Fruit fly (Drosophila melanogaster): ENCODE data around the gene CG9213.

CG9213 gene

DNA sequence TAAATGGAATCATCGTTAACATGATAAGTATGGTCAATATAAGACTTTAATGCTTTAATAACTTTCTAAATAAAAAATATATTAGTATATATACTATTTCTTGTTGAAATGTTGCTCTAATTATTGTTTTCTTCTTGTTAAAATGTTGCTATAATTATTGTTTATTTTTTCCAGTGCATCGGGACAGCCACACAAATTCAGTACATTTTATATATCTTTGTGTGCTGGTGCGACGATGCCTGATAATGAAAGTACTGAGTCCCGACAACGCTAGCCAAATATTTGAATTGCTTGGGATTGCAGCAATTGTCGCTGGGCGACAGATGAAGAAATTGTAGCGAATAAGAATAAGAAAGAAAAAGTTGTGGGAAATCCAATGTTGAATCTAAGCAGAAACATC is 45.1 kb downstream of the CG9213 start (continued):
- TF ChIP-seq CG18619 (GFP tag; optimal IDR thresholded peaks at IDR 0.05) = no peak
- peak; percentile 9 for TF ChIP-seq dmrt99B (tag; optimal IDR thresholded peaks at IDR 0.05)
- no peak for TF ChIP-seq ATbp (GFP tag; optimal IDR thresholded peaks at IDR 0.05)
- no peak for TF ChIP-seq zen2 (GFP tag; IDR thresholded peaks at IDR 0.05; ENCODE audit: partially characterized antibody)
- no peak for TF ChIP-seq Jarid2 (GFP tag; optimal IDR thresholded peaks at IDR 0.05)
- TF ChIP-seq CG30431 (GFP tag; optimal IDR thresholded peaks at IDR 0.05) = no peak
- no peak for TF ChIP-seq her (GFP tag; optimal IDR thresholded peaks at IDR 0.05)
- TF ChIP-seq C15 (GFP tag; IDR thresholded peaks at IDR 0.05) = no peak
- TF ChIP-seq fru (optimal IDR thresholded peaks at IDR 0.05) = no peak
- no peak for TF ChIP-seq CG10267 (tag; optimal IDR thresholded peaks at IDR 0.05)
- peak; percentile 28 for TF ChIP-seq CG2678 (tag; optimal IDR thresholded peaks at IDR 0.05)
- no peak for TF ChIP-seq CG2889 (GFP tag; IDR thresholded peaks at IDR 0.05)
- TF ChIP-seq Stat92E (GFP tag; optimal IDR thresholded peaks at IDR 0.05) = no peak
- TF ChIP-seq grau (tag; optimal IDR thresholded peaks at IDR 0.05) = peak; percentile 17
- no peak for TF ChIP-seq so (GFP tag; IDR thresholded peaks at IDR 0.05)
- no peak for TF ChIP-seq CG6791 (GFP tag; IDR thresholded peaks at IDR 0.05; ENCODE audit: partially characterized antibody)
- peak; percentile 33 for TF ChIP-seq Sox102F (GFP tag; optimal IDR thresholded peaks at IDR 0.05)
- TF ChIP-seq hbn (GFP tag; IDR thresholded peaks at IDR 0.05; ENCODE audit: partially characterized antibody) = no peak
- TF ChIP-seq unpg (GFP tag; optimal IDR thresholded peaks at IDR 0.05) = peak; percentile 9
- no peak for TF ChIP-seq fd96Cb (tag; optimal IDR thresholded peaks at IDR 0.05)
- TF ChIP-seq CG8765 (GFP tag; IDR thresholded peaks at IDR 0.05) = no peak

DNA sequence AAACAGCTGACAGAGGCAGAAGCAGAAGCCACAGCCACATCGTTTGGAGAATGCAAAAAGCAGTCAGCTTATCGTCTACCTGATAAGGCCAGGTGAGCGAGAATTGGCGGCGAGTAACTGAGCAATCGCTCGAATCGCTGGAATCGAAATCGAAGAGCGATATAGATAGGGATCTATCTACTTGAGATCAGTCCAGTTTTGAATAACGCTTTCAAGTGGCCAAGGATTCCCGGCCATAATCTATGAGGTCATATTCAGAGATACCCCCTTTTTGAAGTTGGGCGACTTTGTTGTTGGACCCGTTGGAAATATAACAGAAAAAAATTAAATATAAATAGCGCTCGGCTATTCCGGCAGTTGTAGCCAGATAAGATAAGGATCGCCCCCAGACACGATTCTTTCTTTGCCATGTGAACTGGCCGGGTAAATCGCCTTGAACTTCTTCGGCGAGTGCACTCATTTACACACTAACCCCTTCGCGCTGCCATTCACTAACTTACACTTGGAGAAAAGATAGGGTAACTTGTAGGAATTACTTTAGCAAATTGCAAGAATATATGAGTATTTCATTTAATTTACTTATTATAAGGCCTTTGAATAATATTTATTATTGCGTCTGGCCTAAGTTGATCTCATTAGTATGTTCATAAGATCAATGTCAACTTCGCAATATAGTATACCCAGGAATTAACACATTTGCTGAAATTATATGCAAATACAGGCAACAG is 51.7 kb downstream of the CG9213 start:
- TF ChIP-seq Dref (GFP tag; IDR thresholded peaks at IDR 0.05) (no peak), Vsx1 (GFP tag; optimal IDR thresholded peaks at IDR 0.05) (no peak), sug (tag; optimal IDR thresholded peaks at IDR 0.05) (peak; percentile 75), inv (GFP tag; IDR thresholded peaks at IDR 0.05; ENCODE audit: partially characterized antibody) (no peak), CG34376 (GFP tag; optimal IDR thresholded peaks at IDR 0.05) (no peak), nau (GFP tag; optimal IDR thresholded peaks at IDR 0.05) (no peak), grn (GFP tag; optimal IDR thresholded peaks at IDR 0.05) (peak; percentile 96), CG4328 (GFP tag; optimal IDR thresholded peaks at IDR 0.05) (no peak), CG10543 (GFP tag; optimal IDR thresholded peaks at IDR 0.05) (peak; percentile 19), Hr78 (GFP tag; optimal IDR thresholded peaks at IDR 0.05) (peak in 1 of 2 experiments; percentile 72), CG12155 (GFP tag; optimal IDR thresholded peaks at IDR 0.05) (peak; percentile 1), abd-A (tag; optimal IDR thresholded peaks at IDR 0.05) (no peak), CG18599 (GFP tag; optimal IDR thresholded peaks at IDR 0.05) (no peak), exex (tag; optimal IDR thresholded peaks at IDR 0.05) (peak; percentile 60), run (tag; optimal IDR thresholded peaks at IDR 0.05) (no peak), Ssrp (tag; optimal IDR thresholded peaks at IDR 0.05) (no peak), GATAe (GFP tag; conservative IDR thresholded peaks at IDR 0.05) (peak; percentile 46; the same call in 1 of the 2 replicates), odd (GFP tag; optimal IDR thresholded peaks at IDR 0.05) (no peak), Med (GFP tag) (peak; percentile 51), mirr (GFP tag; optimal IDR thresholded peaks at IDR 0.05) (peak; percentile 1), CG10431 (GFP tag; optimal IDR thresholded peaks at IDR 0.05) (no peak), bab2 (GFP tag; optimal IDR thresholded peaks at IDR 0.05) (no peak), CG18619 (GFP tag; optimal IDR thresholded peaks at IDR 0.05) (no peak)
